Worm (Caenorhabditis elegans): ENCODE data around the gene F45B8.5.

Gene F45B8.5

ce11 chrX:14929512-14929911, 36.3 kb upstream of the F45B8.5 start:
- no peak for TF ChIP-seq Y48G9A.11 (GFP tag; IDR thresholded peaks at IDR 0.05)
- peak in 1 of 2 experiments; percentile 92 for TF ChIP-seq unc-62 (GFP tag; optimal IDR thresholded peaks at IDR 0.05 in 1 of 2)
- TF ChIP-seq unc-62 (tag; optimal IDR thresholded peaks at IDR 0.05), result no peak

- TF ChIP-seq mep-1 (tag; optimal IDR thresholded peaks at IDR 0.05) (no peak), tra-1 (GFP tag; IDR thresholded peaks at IDR 0.05) (no peak), dpl-1 (GFP tag; optimal IDR thresholded peaks at IDR 0.05) (no peak), nhr-48 (tag; optimal IDR thresholded peaks at IDR 0.05) (no peak), set-16 (GFP tag; IDR thresholded peaks at IDR 0.05) (peak; percentile 25; the same call in 1 of the 2 replicates)
Measured at ce11 chrX:14931443-14931842, 34.4 kb upstream of the F45B8.5 start.

- no peak for TF ChIP-seq ceh-82 (tag; optimal IDR thresholded peaks at IDR 0.05)
- no peak for TF ChIP-seq unc-39 (tag; optimal IDR thresholded peaks at IDR 0.05)
- TF ChIP-seq rbr-2 (tag; optimal IDR thresholded peaks at IDR 0.05), result no peak
- TF ChIP-seq aly-2 (tag; optimal IDR thresholded peaks at IDR 0.05), result no peak
- no peak for TF ChIP-seq dmd-6 (GFP tag; IDR thresholded peaks at IDR 0.05)
- no peak for TF ChIP-seq spr-3 (GFP tag; optimal IDR thresholded peaks at IDR 0.05)
- no peak for TF ChIP-seq dpl-1 (GFP tag; optimal IDR thresholded peaks at IDR 0.05)
- no peak for TF ChIP-seq ZK546.5 (tag; optimal IDR thresholded peaks at IDR 0.05)
- TF ChIP-seq mxl-3 (GFP tag; optimal IDR thresholded peaks at IDR 0.05), result no peak
- TF ChIP-seq nhr-76 (tag; optimal IDR thresholded peaks at IDR 0.05), result no peak
- TF ChIP-seq ceh-28 (tag; optimal IDR thresholded peaks at IDR 0.05), result no peak
- peak; percentile 20; the same call in 1 of the 2 replicates for TF ChIP-seq pha-4 (GFP tag; IDR thresholded peaks at IDR 0.05)
- TF ChIP-seq pha-4 (tag; optimal IDR thresholded peaks at IDR 0.05), result no peak
- TF ChIP-seq tag-97 (GFP tag; IDR thresholded peaks at IDR 0.05), result no peak
- no peak for TF ChIP-seq hmg-1.1 (GFP tag; IDR thresholded peaks at IDR 0.05)
- TF ChIP-seq nhr-11 (tag; optimal IDR thresholded peaks at IDR 0.05), result no peak
- peak; percentile 75 for TF ChIP-seq snpc-4 (tag; optimal IDR thresholded peaks at IDR 0.05)
- no peak for TF ChIP-seq egl-43 (GFP tag; IDR thresholded peaks at IDR 0.05)
- no peak for TF ChIP-seq aha-1 (tag)
- no peak for TF ChIP-seq daf-19 (GFP tag; conservative IDR thresholded peaks at IDR 0.05)
- TF ChIP-seq zfp-3 (GFP tag; conservative IDR thresholded peaks at IDR 0.05), result no peak
- TF ChIP-seq dmd-8 (GFP tag; IDR thresholded peaks at IDR 0.05), result no peak
- no peak for TF ChIP-seq hlh-30 (tag; optimal IDR thresholded peaks at IDR 0.05; ENCODE audit: insufficient read depth)
- TF ChIP-seq ztf-7 (tag; optimal IDR thresholded peaks at IDR 0.05), result no peak
- TF ChIP-seq ctbp-1 (GFP tag; IDR thresholded peaks at IDR 0.05), result no peak
- TF ChIP-seq mdt-29 (GFP tag; IDR thresholded peaks at IDR 0.05), result no peak
- 0 out of 2 replicates have a peak, but pooled peaks have one; percentile 24 for TF ChIP-seq Y48G9A.11 (GFP tag; IDR thresholded peaks at IDR 0.05)
- no peak for TF ChIP-seq dmd-9 (GFP tag; IDR thresholded peaks at IDR 0.05)
- TF ChIP-seq madf-9 (GFP tag; conservative IDR thresholded peaks at IDR 0.05), result no peak
- TF ChIP-seq gei-8 (GFP tag; optimal IDR thresholded peaks at IDR 0.05), result no peak
- TF ChIP-seq unc-62 (GFP tag; optimal IDR thresholded peaks at IDR 0.05 in 1 of 2), result peak in 1 of 2 experiments; percentile 34
- no peak for TF ChIP-seq unc-62 (tag; optimal IDR thresholded peaks at IDR 0.05)
- TF ChIP-seq nhr-6 (tag; optimal IDR thresholded peaks at IDR 0.05), result no peak
- TF ChIP-seq php-3 (GFP tag; IDR thresholded peaks at IDR 0.05), result no peak
- no peak for TF ChIP-seq nhr-48 (tag; optimal IDR thresholded peaks at IDR 0.05)
- no peak for TF ChIP-seq jun-1 (tag; optimal IDR thresholded peaks at IDR 0.05)
- TF ChIP-seq daf-12 (tag; optimal IDR thresholded peaks at IDR 0.05), result no peak
- peak; percentile 31; the same call in 1 of the 2 replicates for TF ChIP-seq nhr-42 (GFP tag; IDR thresholded peaks at IDR 0.05)
- TF ChIP-seq zfp-2 (tag; optimal IDR thresholded peaks at IDR 0.05), result no peak
Measured at ce11 chrX:14938188-14938587, 27.7 kb upstream of the F45B8.5 start.

Data from whole organism, L4 larva.